Fruit fly (Drosophila melanogaster) whole organism, embryonic: ENCODE measurements around the gene Naxd.
A peak's percentile ranks its signal among the peaks of the same experiment; 100 is the strongest.

Source experiments
- Asciz ChIP-seq: fragments of 200-800 bp; sonication (Bioruptor generic); optimal IDR thresholded peaks from 2 replicates; lab custom pipeline; 2017; ENCODE audit warnings: missing biosample characterization, mild to moderate bottlenecking, missing genetic modification characterization, missing genetic modification reagents
- CG1024 ChIP-seq: fragments of 200-800 bp; sonication (Bioruptor generic); IDR thresholded peaks from 2 replicates; pipeline ENCODE4 v1.3.6; 2022; ENCODE audit warnings: missing biosample characterization, missing genetic modification characterization
- CG11504 ChIP-seq: fragments of 200-800 bp; sonication (Bioruptor generic); optimal IDR thresholded peaks from 3 replicates; lab custom pipeline; 2019; ENCODE audit warnings: missing biosample characterization, mild to moderate bottlenecking, missing genetic modification characterization, moderate library complexity
- CG11723 ChIP-seq: fragments of 200-800 bp; sonication (Bioruptor generic); optimal IDR thresholded peaks from 2 replicates; lab custom pipeline; 2017; ENCODE audit warnings: missing biosample characterization, mild to moderate bottlenecking, missing genetic modification characterization
- CG13424 ChIP-seq: fragments of 200-800 bp; sonication (Bioruptor generic); optimal IDR thresholded peaks from 2 replicates; lab custom pipeline; 2019; ENCODE audit warnings: missing biosample characterization, mild to moderate bottlenecking, missing genetic modification characterization, moderate library complexity
- CG1529 ChIP-seq: fragments of 200-800 bp; sonication (Bioruptor generic); optimal IDR thresholded peaks from 3 replicates; lab custom pipeline; 2018; ENCODE audit warnings: missing biosample characterization, missing genetic modification characterization
- CG15696 ChIP-seq: fragments of 200-800 bp; sonication (Bioruptor generic); optimal IDR thresholded peaks from 2 replicates; lab custom pipeline; 2019; ENCODE audit warnings: missing biosample characterization, mild to moderate bottlenecking, missing genetic modification characterization, moderate library complexity
- CG17829 ChIP-seq: fragments of 200-800 bp; optimal IDR thresholded peaks from 2 replicates; lab custom pipeline; 2019; ENCODE audit warnings: missing biosample characterization, mild to moderate bottlenecking, missing genetic modification characterization, moderate library complexity
- CG18262 ChIP-seq: fragments of 200-800 bp; optimal IDR thresholded peaks from 3 replicates; lab custom pipeline; 2019; ENCODE audit warnings: missing biosample characterization, mild to moderate bottlenecking, missing genetic modification characterization, moderate library complexity
- CG2678 ChIP-seq: fragments of 200-800 bp; sonication (Bioruptor generic); optimal IDR thresholded peaks from 3 replicates; lab custom pipeline; 2019; ENCODE audit warnings: missing biosample characterization, mild to moderate bottlenecking, missing genetic modification characterization, moderate library complexity
- CG2712 ChIP-seq: fragments of 200-800 bp; optimal IDR thresholded peaks from 3 replicates; lab custom pipeline; 2019; ENCODE audit warnings: missing biosample characterization, mild to moderate bottlenecking, missing genetic modification characterization, moderate library complexity
- CG3065 ChIP-seq: fragments of 200-800 bp; sonication (Bioruptor generic); optimal IDR thresholded peaks from 2 replicates; lab custom pipeline; 2016; ENCODE audit warnings: missing biosample characterization, missing genetic modification characterization
- CG31365 ChIP-seq: fragments of 200-800 bp; sonication (Bioruptor generic); optimal IDR thresholded peaks from 2 replicates; lab custom pipeline; 2018; ENCODE audit warnings: missing biosample characterization, mild to moderate bottlenecking, missing genetic modification characterization
- CG4328 ChIP-seq: fragments of 200-800 bp; sonication (Bioruptor generic); optimal IDR thresholded peaks from 3 replicates; lab custom pipeline; 2017; ENCODE audit warnings: missing biosample characterization, missing genetic modification reagents, missing genetic modification characterization
- CG6689 ChIP-seq: fragments of 200-800 bp; sonication (Bioruptor generic); IDR thresholded peaks from 2 replicates; pipeline ENCODE4 v1.3.6; 2022; ENCODE audit warnings: missing biosample characterization, missing genetic modification characterization
- CG6854 ChIP-seq: fragments of 200-800 bp; sonication (Bioruptor generic); optimal IDR thresholded peaks from 3 replicates; lab custom pipeline; 2017; ENCODE audit warnings: missing biosample characterization, mild to moderate bottlenecking, missing genetic modification characterization
- CG7963 ChIP-seq: fragments of 200-800 bp; sonication (Bioruptor generic); IDR thresholded peaks from 3 replicates; pipeline ENCODE4 v1.3.6; 2022; ENCODE audit warnings: missing biosample characterization, missing genetic modification characterization; ENCODE audit not compliant: partially characterized antibody
- CG8924 ChIP-seq: fragments of 200-800 bp; optimal IDR thresholded peaks from 3 replicates; lab custom pipeline; 2019; ENCODE audit warnings: missing biosample characterization, mild to moderate bottlenecking, missing genetic modification characterization, moderate library complexity
- Camta ChIP-seq: fragments of 200-800 bp; sonication (Bioruptor generic); optimal IDR thresholded peaks from 2 replicates; lab custom pipeline; 2016; ENCODE audit warnings: missing biosample characterization, missing genetic modification characterization
- CoRest ChIP-seq: fragments of 200-800 bp; sonication (Bioruptor generic); optimal IDR thresholded peaks from 3 replicates; lab custom pipeline; 2018; ENCODE audit warnings: missing biosample characterization, mild to moderate bottlenecking, missing genetic modification characterization, moderate library complexity
- D ChIP-seq, 2 experiments: fragments of 200-800 bp in 1 of 2; fragments of >200 bp in 1 of 2; sonication (Bioruptor generic) in 1 of 2; optimal IDR thresholded peaks; 2 replicates in 1 of 2; 3 replicates in 1 of 2; lab custom pipeline; 2017; ENCODE audit warnings: mild to moderate bottlenecking in 1 of 2, missing biosample characterization in 1 of 2, missing genetic modification characterization in 1 of 2, missing genetic modification reagents in 1 of 2
- D19A ChIP-seq: fragments of 200-800 bp; optimal IDR thresholded peaks from 3 replicates; lab custom pipeline; 2019; ENCODE audit warnings: missing biosample characterization, mild to moderate bottlenecking, missing genetic modification characterization, moderate library complexity
- Deaf1 ChIP-seq: fragments of 200-800 bp; optimal IDR thresholded peaks from 3 replicates; lab custom pipeline; 2019; ENCODE audit warnings: missing biosample characterization, mild to moderate bottlenecking, missing genetic modification characterization, moderate library complexity
- Dip2 ChIP-seq: fragments of 200-800 bp; sonication (Bioruptor generic); IDR thresholded peaks from 2 replicates; pipeline ENCODE4 v1.3.6; 2022; ENCODE audit warnings: missing biosample characterization, missing genetic modification characterization
- E2f1 ChIP-seq: fragments of 200-800 bp; sonication (Bioruptor generic); IDR thresholded peaks from 2 replicates; pipeline ENCODE4 v1.3.6; 2022; ENCODE audit warnings: missing biosample characterization, missing genetic modification characterization
- Eip74EF ChIP-seq, 2 experiments: fragments of 200-800 bp in 1 of 2; fragments of >200 bp in 1 of 2; sonication (Bioruptor generic) in 1 of 2; optimal IDR thresholded peaks; 2 replicates each; lab custom pipeline; 2017 to 2019; ENCODE audit warnings: missing biosample characterization in 2 of 2, missing genetic modification characterization in 2 of 2, mild to moderate bottlenecking in 1 of 2, moderate library complexity in 1 of 2
- Hr3 ChIP-seq: fragments of 200-800 bp; sonication (Bioruptor generic); optimal IDR thresholded peaks from 3 replicates; lab custom pipeline; 2016; ENCODE audit warnings: missing biosample characterization, missing genetic modification characterization
- Hr78 ChIP-seq, 2 experiments: fragments of 200-800 bp in 1 of 2; fragments of >200 bp in 1 of 2; sonication (Bioruptor generic) in 1 of 2; optimal IDR thresholded peaks; 2 replicates each; lab custom pipeline; 2017 to 2019; ENCODE audit warnings: missing biosample characterization in 2 of 2, missing genetic modification characterization in 2 of 2, mild to moderate bottlenecking in 1 of 2, moderate library complexity in 1 of 2
- NC2α ChIP-seq: fragments of 200-800 bp; sonication (Bioruptor generic); optimal IDR thresholded peaks from 2 replicates; lab custom pipeline; 2016; ENCODE audit warnings: missing biosample characterization, missing genetic modification characterization
- NfI ChIP-seq: fragments of 200-800 bp; sonication (Bioruptor generic); optimal IDR thresholded peaks from 3 replicates; lab custom pipeline; 2018; ENCODE audit warnings: missing biosample characterization, mild to moderate bottlenecking, missing genetic modification characterization, moderate library complexity
- Oli ChIP-seq: fragments of 200-800 bp; sonication (Bioruptor generic); optimal IDR thresholded peaks from 2 replicates; lab custom pipeline; 2018; ENCODE audit warnings: missing biosample characterization, mild to moderate bottlenecking, missing genetic modification characterization, moderate library complexity
- Ptx1 ChIP-seq: fragments of 200-800 bp; sonication (Bioruptor generic); IDR thresholded peaks from 2 replicates; pipeline ENCODE4 v1.3.6; 2022; ENCODE audit warnings: missing biosample characterization, missing genetic modification characterization
- Six4 ChIP-seq: fragments of 200-800 bp; sonication (Bioruptor generic); optimal IDR thresholded peaks from 2 replicates; lab custom pipeline; 2016; ENCODE audit warnings: missing biosample characterization, missing genetic modification characterization
- Sox100B ChIP-seq: fragments of 200-800 bp; sonication (Bioruptor generic); optimal IDR thresholded peaks from 3 replicates; lab custom pipeline; 2018; ENCODE audit warnings: missing biosample characterization, mild to moderate bottlenecking, missing genetic modification characterization
- Sox102F ChIP-seq: fragments of 200-800 bp; sonication (Bioruptor generic); optimal IDR thresholded peaks from 2 replicates; lab custom pipeline; 2018; ENCODE audit warnings: missing biosample characterization, mild to moderate bottlenecking, missing genetic modification characterization, moderate library complexity
- Spps ChIP-seq: fragments of 200-800 bp; sonication (Bioruptor generic); optimal IDR thresholded peaks from 2 replicates; lab custom pipeline; 2018; ENCODE audit warnings: missing biosample characterization, mild to moderate bottlenecking, missing genetic modification characterization
- chn ChIP-seq: fragments of 200-800 bp; sonication (Bioruptor generic); optimal IDR thresholded peaks from 2 replicates; lab custom pipeline; 2016; ENCODE audit warnings: missing biosample characterization, missing genetic modification characterization
- croc ChIP-seq: fragments of 200-800 bp; sonication (Bioruptor generic); conservative IDR thresholded peaks from 3 replicates; pipeline ENCODE4 v1.3.6; 2022; ENCODE audit warnings: missing biosample characterization, missing genetic modification characterization
- dmrt11E ChIP-seq: fragments of 200-800 bp; sonication (Bioruptor generic); optimal IDR thresholded peaks from 3 replicates; lab custom pipeline; 2018; ENCODE audit warnings: missing biosample characterization, mild to moderate bottlenecking, missing genetic modification characterization, moderate library complexity
- dmrt99B ChIP-seq: fragments of 200-800 bp; sonication (Bioruptor generic); optimal IDR thresholded peaks from 2 replicates; lab custom pipeline; 2018; ENCODE audit warnings: missing biosample characterization, mild to moderate bottlenecking, missing genetic modification characterization, moderate library complexity
- emc ChIP-seq: fragments of 200-800 bp; sonication (Bioruptor generic); optimal IDR thresholded peaks from 2 replicates; lab custom pipeline; 2016; ENCODE audit warnings: missing biosample characterization, missing genetic modification characterization
- fd96Cb ChIP-seq: fragments of 200-800 bp; sonication (Bioruptor generic); optimal IDR thresholded peaks from 2 replicates; lab custom pipeline; 2018; ENCODE audit warnings: missing biosample characterization, mild to moderate bottlenecking, missing genetic modification characterization, moderate library complexity
- gem ChIP-seq: fragments of 200-800 bp; sonication (Bioruptor generic); optimal IDR thresholded peaks from 2 replicates; lab custom pipeline; 2019; ENCODE audit warnings: missing biosample characterization, mild to moderate bottlenecking, missing genetic modification characterization, moderate library complexity
- gsb-n ChIP-seq: fragments of 200-800 bp; sonication (Bioruptor generic); optimal IDR thresholded peaks from 3 replicates; lab custom pipeline; 2018; ENCODE audit warnings: missing biosample characterization, mild to moderate bottlenecking, missing genetic modification characterization
- ham ChIP-seq: fragments of 200-800 bp; sonication (Bioruptor generic); IDR thresholded peaks from 2 replicates; pipeline ENCODE4 v1.3.6; 2022; ENCODE audit warnings: missing biosample characterization, missing genetic modification characterization
- lola ChIP-seq, 3 experiments: fragments of >200 bp in 2 of 3; fragments of 200-800 bp in 1 of 3; sonication (Bioruptor generic) in 1 of 3; optimal IDR thresholded peaks; 2 replicates each; lab custom pipeline; 2017 to 2019; ENCODE audit warnings: missing biosample characterization in 3 of 3, missing genetic modification characterization in 3 of 3, mild to moderate bottlenecking in 1 of 3, moderate library complexity in 1 of 3
- oc ChIP-seq: fragments of 200-800 bp; sonication (Bioruptor generic); optimal IDR thresholded peaks from 2 replicates; lab custom pipeline; 2018; ENCODE audit warnings: missing biosample characterization, mild to moderate bottlenecking, missing genetic modification characterization, moderate library complexity
- unpg ChIP-seq: fragments of 200-800 bp; sonication (Bioruptor generic); optimal IDR thresholded peaks from 3 replicates; lab custom pipeline; 2018; ENCODE audit warnings: missing biosample characterization, mild to moderate bottlenecking, missing genetic modification characterization, moderate library complexity

The Naxd gene

DNA sequence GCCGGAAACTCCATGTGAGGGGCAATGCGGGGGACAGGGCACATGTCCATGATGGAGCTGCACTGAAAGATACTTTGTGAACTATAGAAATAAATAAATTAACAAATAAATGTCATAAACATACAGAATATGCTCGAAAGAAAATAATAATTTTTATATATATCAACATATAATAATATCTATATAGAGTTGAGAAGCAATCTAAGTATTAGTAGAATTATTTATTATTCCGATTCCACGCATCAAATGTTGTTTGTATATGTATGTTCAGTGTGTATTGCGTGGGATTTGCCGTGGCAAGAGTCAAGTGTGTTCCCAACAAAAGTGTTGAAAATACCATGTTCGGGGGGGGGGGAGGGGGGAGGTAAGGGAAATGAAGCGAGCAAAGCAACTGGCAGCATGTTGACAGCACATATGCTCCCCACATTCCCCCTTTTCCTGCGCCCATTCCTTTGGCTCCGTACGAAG is 40.6 kb downstream of the Naxd start (continued):
- TF ChIP-seq Oli (tag; lab: Kevin White, UChicago): peak; percentile 32
- TF ChIP-seq Spps (tag; lab: Kevin White, UChicago): peak; percentile 17
- TF ChIP-seq Sox102F (GFP tag; lab: Kevin White, UChicago): peak; percentile 58
- TF ChIP-seq Eip74EF (GFP tag; optimal IDR thresholded peaks at IDR 0.05; lab: Kevin White, UChicago): peak in 1 of 2 experiments; percentile 48
- TF ChIP-seq CG6854: no peak
- TF ChIP-seq D19A (tag; lab: Kevin White, UChicago): peak; percentile 63
- TF ChIP-seq CG11723: no peak
- TF ChIP-seq gem (tag; lab: Kevin White, UChicago): peak; percentile 68
- TF ChIP-seq CG13424 (tag; lab: Kevin White, UChicago): peak; percentile 6
- TF ChIP-seq Dip2: no peak
- TF ChIP-seq lola (GFP tag; optimal IDR thresholded peaks at IDR 0.05; lab: Kevin White, UChicago): peak in 1 of 3 experiments; percentile 61
- peak; percentile 70 for TF ChIP-seq dmrt11E
- no peak for TF ChIP-seq CG15696
- TF ChIP-seq CG2712 (tag; lab: Kevin White, UChicago): peak; percentile 77
- peak; percentile 3 for TF ChIP-seq Hr3 (GFP tag; lab: Kevin White, UChicago)
- TF ChIP-seq Hr78 (GFP tag; optimal IDR thresholded peaks at IDR 0.05; lab: Kevin White, UChicago): peak in 1 of 2 experiments; percentile 36
- no peak for TF ChIP-seq NC2α
- no peak for TF ChIP-seq CG1024 (GFP tag; lab: Robert Waterston, UW)
- TF ChIP-seq Camta (GFP tag; lab: Kevin White, UChicago): no peak
- 0 out of 2 replicates have a peak, but pooled peaks have one; percentile 33 for TF ChIP-seq CG6689 (GFP tag; lab: Robert Waterston, UW)
- no peak for TF ChIP-seq CG7963
- TF ChIP-seq Deaf1 (tag; lab: Kevin White, UChicago): peak; percentile 2
- TF ChIP-seq CG31365 (tag; lab: Kevin White, UChicago): no peak
- peak; percentile 45 for TF ChIP-seq CG2678 (tag; lab: Kevin White, UChicago)
- TF ChIP-seq Asciz: peak; percentile 45
- TF ChIP-seq dmrt99B (tag; lab: Kevin White, UChicago): peak; percentile 59
- TF ChIP-seq croc (GFP tag; lab: Robert Waterston, UW): peak; percentile 15; the same call in 1 of the 3 replicates
- no peak for TF ChIP-seq emc (GFP tag; lab: Kevin White, UChicago)
- peak; percentile 24 for TF ChIP-seq CoRest
- no peak for TF ChIP-seq NfI (GFP tag; lab: Kevin White, UChicago)
- peak; percentile 66 for TF ChIP-seq CG17829
- peak; percentile 77 for TF ChIP-seq CG18262
- TF ChIP-seq Six4 (GFP tag; lab: Kevin White, UChicago): no peak
- TF ChIP-seq CG1529 (GFP tag; lab: Kevin White, UChicago): peak; percentile 43
- peak; percentile 88 for TF ChIP-seq CG11504
- peak; percentile 32 for TF ChIP-seq CG8924 (tag; lab: Kevin White, UChicago)
- peak; percentile 39 for TF ChIP-seq unpg (GFP tag; lab: Kevin White, UChicago)
- TF ChIP-seq gsb-n (tag; lab: Kevin White, UChicago): peak; percentile 50
- TF ChIP-seq Ptx1 (GFP tag; lab: Robert Waterston, UW): peak; percentile 51; the same call in 1 of the 2 replicates
- TF ChIP-seq E2f1 (GFP tag; lab: Robert Waterston, UW): no peak
- no peak for TF ChIP-seq CG4328 (GFP tag; lab: Kevin White, UChicago)
- no peak for TF ChIP-seq ham (GFP tag; lab: Robert Waterston, UW)
- TF ChIP-seq Sox100B (GFP tag; lab: Kevin White, UChicago): peak; percentile 22
- TF ChIP-seq D (optimal IDR thresholded peaks at IDR 0.05; lab: Kevin White, UChicago): no peak
- TF ChIP-seq D (GFP tag; optimal IDR thresholded peaks at IDR 0.05; lab: Kevin White, UChicago): no peak
- TF ChIP-seq fd96Cb: peak; percentile 5
- TF ChIP-seq oc (tag; lab: Kevin White, UChicago): peak; percentile 63
- TF ChIP-seq chn (GFP tag; lab: Kevin White, UChicago): no peak
- TF ChIP-seq CG3065 (GFP tag; lab: Kevin White, UChicago): no peak
